Worm (Caenorhabditis elegans) whole organism, L1 larva: Measurements from ENCODE around the gene acp-2.

Experiments used
- alr-1 ChIP-seq: fragments of 200-800 bp; sonication (Bioruptor generic); optimal IDR thresholded peaks from 2 replicates; lab custom pipeline; 2018; ENCODE audit warnings: borderline replicate concordance, mild to moderate bottlenecking, missing genetic modification characterization, missing compliant biosample characterization
- ama-1 ChIP-seq: fragments of 150-350 bp; optimal IDR thresholded peaks from 2 replicates; lab custom pipeline; 2014
- efl-3 ChIP-seq: fragments of 200-800 bp; sonication (Bioruptor generic); optimal IDR thresholded peaks from 2 replicates; lab custom pipeline; 2018; ENCODE audit warnings: mild to moderate bottlenecking, missing genetic modification characterization, missing compliant biosample characterization
- egl-27 ChIP-seq, 2 experiments: fragments of 150-350 bp in 1 of 2; sonication (generic microtip); optimal IDR thresholded peaks; 3 replicates each; lab custom pipeline; 2017 to 2018; ENCODE audit warnings: missing biosample characterization in 2 of 2, missing genetic modification characterization in 2 of 2, missing genetic modification reagents in 2 of 2
- nhr-12 ChIP-seq: sonication (generic microtip); optimal IDR thresholded peaks from 2 replicates; lab custom pipeline; 2017; ENCODE audit warnings: missing biosample characterization, missing genetic modification characterization
- vab-15 ChIP-seq: sonication (generic microtip); optimal IDR thresholded peaks from 2 replicates; lab custom pipeline; 2017; ENCODE audit warnings: missing genotype, mild to moderate bottlenecking, missing genetic modification characterization, missing compliant biosample characterization

- TF ChIP-seq nhr-12 (no peak), alr-1 (tag; lab: Kevin White, UChicago) (no peak), vab-15 (tag; lab: Kevin White, UChicago) (no peak), ama-1 (lab: Kevin White, UChicago) (no peak), egl-27 (tag; optimal IDR thresholded peaks at IDR 0.05; lab: Kevin White, UChicago) (no peak), efl-3 (GFP tag; lab: Kevin White, UChicago) (no peak)
Observed at ce11 chrII:8415035-8415434, 16.8 kb downstream of the acp-2 start.
